Worm (Caenorhabditis elegans) whole organism, L4 larva: Measurements from ENCODE around the gene set-25.
A peak's percentile ranks its signal among the peaks of the same experiment; 100 is the strongest.

Experiments
- T20F7.1 ChIP-seq: fragments of 200-800 bp; sonication (Bioruptor generic); optimal IDR thresholded peaks from 2 replicates; lab custom pipeline; 2018; ENCODE audit warnings: mild to moderate bottlenecking, missing genetic modification characterization, missing compliant biosample characterization
- Y48G9A.11 ChIP-seq: fragments of 200-800 bp; sonication (Bioruptor generic); IDR thresholded peaks from 2 replicates; pipeline ENCODE4 v1.3.6; 2022; ENCODE audit warnings: missing genetic modification reagents, missing genetic modification characterization, missing compliant biosample characterization
- aly-2 ChIP-seq: sonication (generic microtip); optimal IDR thresholded peaks from 2 replicates; lab custom pipeline; 2018; ENCODE audit warnings: missing biosample characterization, missing genetic modification characterization
- attf-4 ChIP-seq: sonication (generic microtip); optimal IDR thresholded peaks from 3 replicates; lab custom pipeline; 2017; ENCODE audit warnings: missing biosample characterization, missing genetic modification characterization
- ceh-44 ChIP-seq: fragments of 200-800 bp; sonication (Bioruptor generic); IDR thresholded peaks from 2 replicates; pipeline ENCODE4 v1.3.6; 2022; ENCODE audit warnings: missing genetic modification reagents, missing genetic modification characterization, missing compliant biosample characterization
- cey-2 ChIP-seq: sonication (generic microtip); optimal IDR thresholded peaks from 3 replicates; lab custom pipeline; 2017; ENCODE audit warnings: missing genetic modification characterization, mild to moderate bottlenecking, missing compliant biosample characterization, antibody characterized with exemption, borderline replicate concordance; ENCODE audit not compliant: insufficient read depth
- ctbp-1 ChIP-seq: fragments of 200-800 bp; sonication (Bioruptor generic); IDR thresholded peaks from 2 replicates; pipeline ENCODE4 v1.3.6; 2022; ENCODE audit warnings: missing genetic modification reagents, missing genetic modification characterization, missing compliant biosample characterization
- daf-16 ChIP-seq, 3 experiments: sonication (generic microtip); optimal IDR thresholded peaks; 2 replicates each; lab custom pipeline; 2016 to 2017; ENCODE audit warnings: missing genetic modification characterization in 3 of 3, missing genetic modification reagents in 3 of 3, mild to moderate bottlenecking in 2 of 3, missing compliant biosample characterization in 2 of 3, missing biosample characterization in 1 of 3, moderate library complexity in 1 of 3
- dmd-8 ChIP-seq: fragments of 200-800 bp; sonication (Bioruptor generic); IDR thresholded peaks from 2 replicates; pipeline ENCODE4 v1.3.6; 2022; ENCODE audit warnings: missing genetic modification characterization, missing compliant biosample characterization
- dpl-1 ChIP-seq: fragments of 150-350 bp; optimal IDR thresholded peaks from 2 replicates; lab custom pipeline; 2014; ENCODE audit warnings: missing biosample characterization, missing genetic modification reagents, missing genetic modification characterization
- dve-1 ChIP-seq: sonication (generic microtip); optimal IDR thresholded peaks from 2 replicates; lab custom pipeline; 2017; ENCODE audit warnings: antibody characterized with exemption, mild to moderate bottlenecking, missing genetic modification characterization, missing compliant biosample characterization; ENCODE audit not compliant: insufficient read depth
- egl-27 ChIP-seq: sonication (generic microtip); optimal IDR thresholded peaks from 3 replicates; lab custom pipeline; 2017; ENCODE audit warnings: missing biosample characterization, missing genetic modification reagents, missing genetic modification characterization
- fos-1 ChIP-seq: fragments of 150-350 bp; optimal IDR thresholded peaks from 2 replicates; lab custom pipeline; 2014; ENCODE audit warnings: missing biosample characterization, missing genetic modification characterization
- hlh-11 ChIP-seq: fragments of 200-800 bp; sonication (Bioruptor generic); optimal IDR thresholded peaks from 2 replicates; lab custom pipeline; 2018; ENCODE audit warnings: mild to moderate bottlenecking, missing genetic modification characterization, missing compliant biosample characterization
- hlh-30 ChIP-seq: sonication (generic microtip); optimal IDR thresholded peaks from 2 replicates; lab custom pipeline; 2017; ENCODE audit warnings: antibody characterized with exemption, mild to moderate bottlenecking, missing genetic modification characterization, missing compliant biosample characterization; ENCODE audit not compliant: insufficient read depth
- hmg-1.1 ChIP-seq: fragments of 200-800 bp; sonication (Bioruptor generic); IDR thresholded peaks from 2 replicates; pipeline ENCODE4 v1.3.6; 2022; ENCODE audit warnings: missing genetic modification reagents, missing genetic modification characterization, missing compliant biosample characterization
- lin-1 ChIP-seq: fragments of 200-800 bp; sonication (Bioruptor generic); IDR thresholded peaks from 2 replicates; pipeline ENCODE4 v1.3.6; 2022; ENCODE audit warnings: missing genetic modification reagents, missing genetic modification characterization, missing compliant biosample characterization
- lin-38 ChIP-seq: fragments of 200-800 bp; sonication (Bioruptor generic); IDR thresholded peaks from 2 replicates; pipeline ENCODE4 v1.3.6; 2022; ENCODE audit warnings: missing genetic modification reagents, missing genetic modification characterization, missing compliant biosample characterization
- lir-3 ChIP-seq: sonication (generic microtip); optimal IDR thresholded peaks from 2 replicates; lab custom pipeline; 2016; ENCODE audit warnings: mild to moderate bottlenecking, missing genetic modification characterization, missing compliant biosample characterization
- lsy-2 ChIP-seq, 2 experiments: fragments of 150-350 bp in 1 of 2; sonication (generic microtip) in 1 of 2; optimal IDR thresholded peaks; 2 replicates each; lab custom pipeline; 2014 to 2017; ENCODE audit warnings: missing biosample characterization in 2 of 2, missing genetic modification characterization in 2 of 2
- mes-2 ChIP-seq: sonication (generic microtip); optimal IDR thresholded peaks from 2 replicates; lab custom pipeline; 2016; ENCODE audit warnings: missing genotype, mild to moderate bottlenecking, missing genetic modification characterization, missing compliant biosample characterization; ENCODE audit not compliant: poor library complexity, severe bottlenecking
- mxl-3 ChIP-seq: fragments of 200-800 bp; sonication (Bioruptor generic); optimal IDR thresholded peaks from 2 replicates; lab custom pipeline; 2018; ENCODE audit warnings: mild to moderate bottlenecking, missing genetic modification characterization, missing compliant biosample characterization
- nhr-25 ChIP-seq: sonication (generic microtip); optimal IDR thresholded peaks from 2 replicates; lab custom pipeline; 2017; ENCODE audit warnings: missing genetic modification characterization, mild to moderate bottlenecking, missing compliant biosample characterization, antibody characterized with exemption, moderate library complexity, borderline replicate concordance; ENCODE audit not compliant: insufficient read depth
- nhr-28 ChIP-seq: fragments of 150-350 bp; optimal IDR thresholded peaks from 2 replicates; lab custom pipeline; 2014; ENCODE audit warnings: missing biosample characterization, missing genetic modification characterization
- nhr-41 ChIP-seq: fragments of 200-800 bp; sonication (Bioruptor generic); IDR thresholded peaks from 2 replicates; pipeline ENCODE4 v1.3.6; 2022; ENCODE audit warnings: missing genetic modification reagents, missing genetic modification characterization, missing compliant biosample characterization
- nhr-6 ChIP-seq: fragments of 150-350 bp; optimal IDR thresholded peaks from 2 replicates; lab custom pipeline; 2014; ENCODE audit warnings: missing biosample characterization, missing genetic modification characterization
- nhr-76 ChIP-seq: fragments of 150-350 bp; optimal IDR thresholded peaks from 2 replicates; lab custom pipeline; 2014; ENCODE audit warnings: missing biosample characterization, missing genetic modification characterization
- pha-4 ChIP-seq, 2 experiments: fragments of 150-350 bp in 1 of 2; fragments of 200-800 bp in 1 of 2; sonication (Bioruptor generic) in 1 of 2; IDR thresholded peaks in 1 of 2; optimal IDR thresholded peaks in 1 of 2; 2 replicates each; pipeline versions ENCODE4 v1.3.6 to Lab custom; 2014 to 2022; ENCODE audit warnings: missing genetic modification characterization in 2 of 2, missing genetic modification reagents in 2 of 2, missing biosample characterization in 1 of 2, missing compliant biosample characterization in 1 of 2
- pqm-1 ChIP-seq: sonication (generic microtip); optimal IDR thresholded peaks from 2 replicates; lab custom pipeline; 2017; ENCODE audit warnings: missing biosample characterization, missing genetic modification characterization
- rbr-2 ChIP-seq: sonication (generic microtip); optimal IDR thresholded peaks from 2 replicates; lab custom pipeline; 2016; ENCODE audit warnings: missing genotype, missing genetic modification characterization, missing compliant biosample characterization
- set-16 ChIP-seq: fragments of 200-800 bp; sonication (Bioruptor generic); IDR thresholded peaks from 2 replicates; pipeline ENCODE4 v1.3.6; 2022; ENCODE audit warnings: missing genetic modification reagents, missing genetic modification characterization, missing compliant biosample characterization
- skn-1 ChIP-seq: fragments of 150-350 bp; optimal IDR thresholded peaks from 2 replicates; lab custom pipeline; 2014; ENCODE audit warnings: missing biosample characterization, missing genetic modification characterization
- tra-1 ChIP-seq: fragments of 200-800 bp; sonication (Bioruptor generic); IDR thresholded peaks from 2 replicates; pipeline ENCODE4 v1.3.6; 2022; ENCODE audit warnings: missing genetic modification reagents, missing genetic modification characterization, missing compliant biosample characterization
- unc-130 ChIP-seq: sonication (generic microtip); optimal IDR thresholded peaks from 2 replicates; lab custom pipeline; 2016; ENCODE audit warnings: missing genetic modification reagents, missing genetic modification characterization, missing compliant biosample characterization
- unc-62 ChIP-seq, 3 experiments: fragments of 150-350 bp in 1 of 3; sonication (generic microtip); optimal IDR thresholded peaks in 2 of 3; peaks in 1 of 3; 1 replicate in 1 of 3; 2 replicates in 2 of 3; lab custom pipeline; 2014 to 2017; ENCODE audit warnings: missing biosample characterization in 3 of 3, missing genetic modification characterization in 3 of 3, missing genetic modification reagents in 3 of 3, missing genotype in 1 of 3
- zfp-3 ChIP-seq: fragments of 200-800 bp; sonication (Bioruptor generic); conservative IDR thresholded peaks from 2 replicates; pipeline ENCODE4 v1.3.6; 2022; ENCODE audit warnings: missing genetic modification reagents, missing genetic modification characterization, missing compliant biosample characterization
- zip-11 ChIP-seq: fragments of 200-800 bp; sonication (Bioruptor generic); IDR thresholded peaks from 2 replicates; pipeline ENCODE4 v1.3.6; 2022; ENCODE audit warnings: missing genetic modification characterization, missing compliant biosample characterization

The set-25 gene

ce11 chrIII:13260344-13260743 lies 32.5 kb downstream of the set-25 start:
- TF ChIP-seq attf-4 (tag; lab: Kevin White, UChicago): no peak
- TF ChIP-seq nhr-41 (GFP tag; lab: Robert Waterston, UW): no peak
- peak in 1 of 2 experiments; percentile 2 for TF ChIP-seq daf-16 (GFP tag; optimal IDR thresholded peaks at IDR 0.05; lab: Kevin White, UChicago)
- TF ChIP-seq daf-16 (tag; optimal IDR thresholded peaks at IDR 0.05; lab: Kevin White, UChicago): peak; percentile 40
- TF ChIP-seq nhr-76: no peak
- no peak for TF ChIP-seq dmd-8 (GFP tag; lab: Robert Waterston, UW)
- 0 out of 2 replicates have a peak, but pooled peaks have one; percentile 20 for TF ChIP-seq lin-38

ce11 chrIII:13258752-13259151 lies 34.1 kb downstream of the set-25 start:
- peak; percentile 39 for TF ChIP-seq nhr-25 (tag; lab: Kevin White, UChicago)
- no peak for TF ChIP-seq zip-11 (GFP tag; lab: Robert Waterston, UW)
- no peak for TF ChIP-seq set-16 (GFP tag; lab: Robert Waterston, UW)
- TF ChIP-seq pha-4 (GFP tag; IDR thresholded peaks at IDR 0.05; lab: Robert Waterston, UW): no peak
- peak; percentile 26 for TF ChIP-seq pha-4 (tag; optimal IDR thresholded peaks at IDR 0.05; lab: Kevin White, UChicago)
- TF ChIP-seq mes-2 (tag; lab: Kevin White, UChicago): peak; percentile 35
- TF ChIP-seq ctbp-1: no peak
- TF ChIP-seq egl-27 (tag; lab: Kevin White, UChicago): no peak
- TF ChIP-seq hlh-30: peak; percentile 78
- no peak for TF ChIP-seq lin-1 (GFP tag; lab: Robert Waterston, UW)
- TF ChIP-seq dpl-1 (GFP tag; lab: Kevin White, UChicago): peak; percentile 20
- TF ChIP-seq unc-62 (GFP tag; optimal IDR thresholded peaks at IDR 0.05 in 1 of 2; lab: Kevin White, UChicago): peak in 1 of 2 experiments; percentile 82
- no peak for TF ChIP-seq unc-62 (tag; optimal IDR thresholded peaks at IDR 0.05; lab: Kevin White, UChicago)
- peak; percentile 6 for TF ChIP-seq rbr-2
- TF ChIP-seq lir-3 (tag; lab: Kevin White, UChicago): no peak
- TF ChIP-seq nhr-41 (GFP tag; lab: Robert Waterston, UW): no peak
- no peak for TF ChIP-seq fos-1 (tag; lab: Kevin White, UChicago)
- TF ChIP-seq zfp-3 (GFP tag; lab: Robert Waterston, UW): no peak
- no peak for TF ChIP-seq Y48G9A.11 (GFP tag; lab: Robert Waterston, UW)
- no peak for TF ChIP-seq aly-2 (tag; lab: Kevin White, UChicago)
- TF ChIP-seq unc-130 (GFP tag; lab: Kevin White, UChicago): no peak
- TF ChIP-seq T20F7.1: no peak
- peak; percentile 62 for TF ChIP-seq hlh-11 (tag; lab: Kevin White, UChicago)
- TF ChIP-seq daf-16 (GFP tag; optimal IDR thresholded peaks at IDR 0.05; lab: Kevin White, UChicago): peak in 1 of 2 experiments; percentile 14
- TF ChIP-seq daf-16 (tag; optimal IDR thresholded peaks at IDR 0.05; lab: Kevin White, UChicago): peak; percentile 27
- no peak; the same call in 1 of the 2 replicates for TF ChIP-seq ceh-44 (GFP tag; lab: Robert Waterston, UW)
- peak in 1 of 2 experiments; percentile 32 for TF ChIP-seq lsy-2 (tag; optimal IDR thresholded peaks at IDR 0.05; lab: Kevin White, UChicago)
- no peak for TF ChIP-seq tra-1 (GFP tag; lab: Robert Waterston, UW)
- TF ChIP-seq dve-1: peak; percentile 32
- TF ChIP-seq nhr-76: no peak
- peak; percentile 54 for TF ChIP-seq mxl-3 (GFP tag; lab: Kevin White, UChicago)
- peak; percentile 32; the same call in 1 of the 2 replicates for TF ChIP-seq hmg-1.1 (GFP tag; lab: Robert Waterston, UW)
- TF ChIP-seq pqm-1: no peak
- TF ChIP-seq cey-2 (tag; lab: Kevin White, UChicago): no peak
- TF ChIP-seq skn-1 (tag; lab: Kevin White, UChicago): no peak
- TF ChIP-seq nhr-28: peak; percentile 68
- TF ChIP-seq nhr-6 (tag; lab: Kevin White, UChicago): peak; percentile 13
